Fruit fly (Drosophila melanogaster): ENCODE measurements around the gene m-cup.

DNA sequence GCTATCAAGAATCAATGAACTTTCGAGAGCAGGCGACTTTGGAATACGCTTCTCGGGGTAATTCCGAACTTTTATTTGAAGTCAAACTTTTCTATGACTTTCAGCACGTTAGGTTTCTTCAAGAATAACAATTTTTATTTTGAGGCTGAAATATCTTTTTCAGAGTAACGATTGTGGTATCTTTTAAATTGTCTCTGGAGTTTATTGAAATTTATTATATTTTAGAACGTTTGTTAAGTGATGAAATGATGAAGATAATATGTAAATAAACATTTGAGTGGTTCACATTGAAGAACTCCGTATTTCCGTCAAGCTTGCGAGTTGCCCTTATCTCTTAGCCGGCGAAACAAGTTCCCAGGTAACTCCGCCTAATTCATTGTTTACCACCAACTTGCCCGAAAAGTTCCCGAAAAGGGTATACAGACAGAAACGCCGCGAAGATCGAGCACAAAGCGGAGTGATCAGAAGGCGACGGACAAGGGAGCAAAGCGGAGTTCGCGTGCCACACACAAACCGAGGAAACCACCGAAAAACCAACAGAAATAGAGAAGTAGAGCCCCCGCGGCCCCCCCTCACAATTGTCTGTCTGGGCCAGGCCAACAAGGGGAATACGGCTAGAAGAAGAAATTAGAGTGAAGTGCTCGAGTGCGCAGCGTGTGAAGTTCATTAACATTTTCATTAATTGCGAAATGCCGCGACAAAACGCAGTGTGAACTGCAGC, 31.4 kb downstream of the m-cup start:
- no peak for TF ChIP-seq Ets98B (GFP tag; IDR thresholded peaks at IDR 0.05)
- TF ChIP-seq gl (tag; optimal IDR thresholded peaks at IDR 0.05), result no peak
- TF ChIP-seq EcR (GFP tag; optimal IDR thresholded peaks at IDR 0.05), result peak; percentile 80
- no peak for TF ChIP-seq rn (GFP tag; IDR thresholded peaks at IDR 0.05)
- TF ChIP-seq CG8301 (tag; optimal IDR thresholded peaks at IDR 0.05), result peak; percentile 37
- TF ChIP-seq Pif1B (GFP tag; optimal IDR thresholded peaks at IDR 0.05), result peak; percentile 32
- TF ChIP-seq CG13204 (GFP tag; optimal IDR thresholded peaks at IDR 0.05), result peak; percentile 6
- TF ChIP-seq CG8159 (tag; optimal IDR thresholded peaks at IDR 0.05), result peak; percentile 63
- peak; percentile 66 for TF ChIP-seq Snoo (tag; optimal IDR thresholded peaks at IDR 0.05)
- TF ChIP-seq CG32121 (GFP tag; IDR thresholded peaks at IDR 0.05), result no peak
- peak; percentile 52 for TF ChIP-seq CG34367 (tag; optimal IDR thresholded peaks at IDR 0.05)
- TF ChIP-seq CG12605 (GFP tag; IDR thresholded peaks at IDR 0.05), result no peak
